Fruit fly (Drosophila melanogaster) whole organism, prepupa: Measurements from ENCODE around the gene Uch.

Experiments
- Blimp-1 ChIP-seq: fragments of 200-800 bp; sonication (Bioruptor generic); optimal IDR thresholded peaks from 3 replicates; lab custom pipeline; 2017; ENCODE audit warnings: missing biosample characterization, missing genetic modification characterization, mild to moderate bottlenecking, moderate library complexity, missing genetic modification reagents
- CG10631 ChIP-seq: fragments of 200-800 bp; sonication (Bioruptor generic); optimal IDR thresholded peaks from 2 replicates; lab custom pipeline; 2016; ENCODE audit warnings: missing biosample characterization, missing genetic modification characterization
- CG10669 ChIP-seq: fragments of 200-800 bp; sonication (Bioruptor generic); optimal IDR thresholded peaks from 3 replicates; lab custom pipeline; 2018; ENCODE audit warnings: missing biosample characterization, mild to moderate bottlenecking, missing genetic modification characterization, moderate library complexity
- CG11762 ChIP-seq: fragments of 200-800 bp; sonication (Bioruptor generic); optimal IDR thresholded peaks from 3 replicates; lab custom pipeline; 2016; ENCODE audit warnings: missing biosample characterization, missing genetic modification characterization; ENCODE audit not compliant: insufficient read depth
- CG11902 ChIP-seq: fragments of 200-800 bp; sonication (Bioruptor generic); optimal IDR thresholded peaks from 3 replicates; lab custom pipeline; 2016; ENCODE audit warnings: missing biosample characterization, missing genetic modification characterization
- CG15336 ChIP-seq: fragments of 200-800 bp; sonication (Bioruptor generic); IDR thresholded peaks from 2 replicates; pipeline ENCODE4 v1.3.6; 2022; ENCODE audit warnings: missing biosample characterization, missing genetic modification characterization
- CG1621 ChIP-seq: fragments of 200-800 bp; sonication (Bioruptor generic); optimal IDR thresholded peaks from 3 replicates; lab custom pipeline; 2018; ENCODE audit warnings: missing biosample characterization, mild to moderate bottlenecking, missing genetic modification characterization
- CG16779 ChIP-seq: fragments of 200-800 bp; sonication (Bioruptor generic); optimal IDR thresholded peaks from 3 replicates; lab custom pipeline; 2017; ENCODE audit warnings: missing biosample characterization, mild to moderate bottlenecking, missing genetic modification characterization
- CG3032 ChIP-seq: fragments of 200-800 bp; optimal IDR thresholded peaks from 2 replicates; lab custom pipeline; 2019; ENCODE audit warnings: missing biosample characterization, mild to moderate bottlenecking, missing genetic modification characterization, moderate library complexity
- CG32006 ChIP-seq: fragments of 200-800 bp; sonication (Bioruptor generic); optimal IDR thresholded peaks from 3 replicates; lab custom pipeline; 2017; ENCODE audit warnings: missing biosample characterization, mild to moderate bottlenecking, missing genetic modification characterization
- CG4318 ChIP-seq: fragments of 200-800 bp; sonication (Bioruptor generic); optimal IDR thresholded peaks from 3 replicates; lab custom pipeline; 2017; ENCODE audit warnings: missing biosample characterization, mild to moderate bottlenecking, missing genetic modification characterization
- CG6276 ChIP-seq: fragments of 200-800 bp; sonication (Bioruptor generic); optimal IDR thresholded peaks from 2 replicates; lab custom pipeline; 2017; ENCODE audit warnings: missing biosample characterization, mild to moderate bottlenecking, missing genetic modification characterization
- CG6808 ChIP-seq: fragments of 200-800 bp; sonication (Bioruptor generic); optimal IDR thresholded peaks from 3 replicates; lab custom pipeline; 2017; ENCODE audit warnings: missing biosample characterization, missing genetic modification characterization, mild to moderate bottlenecking, moderate library complexity, missing genetic modification reagents
- CG6854 ChIP-seq: fragments of 200-800 bp; sonication (Bioruptor generic); optimal IDR thresholded peaks from 2 replicates; lab custom pipeline; 2017; ENCODE audit warnings: missing biosample characterization, mild to moderate bottlenecking, missing genetic modification characterization
- CG7368 ChIP-seq: fragments of 200-800 bp; sonication (Bioruptor generic); optimal IDR thresholded peaks from 3 replicates; lab custom pipeline; 2016; ENCODE audit warnings: missing biosample characterization, missing genetic modification characterization
- CG8319 ChIP-seq: fragments of 200-800 bp; sonication (Bioruptor generic); optimal IDR thresholded peaks from 3 replicates; lab custom pipeline; 2016; ENCODE audit warnings: missing biosample characterization, missing genetic modification characterization
- CG8632 ChIP-seq: fragments of 200-800 bp; sonication (Bioruptor generic); optimal IDR thresholded peaks from 3 replicates; lab custom pipeline; 2016; ENCODE audit warnings: missing biosample characterization, missing genetic modification characterization
- CG9139 ChIP-seq: fragments of 200-800 bp; sonication (Bioruptor generic); optimal IDR thresholded peaks from 3 replicates; lab custom pipeline; 2017; ENCODE audit warnings: missing biosample characterization, mild to moderate bottlenecking, missing genetic modification characterization
- Eip75B ChIP-seq: fragments of 200-800 bp; sonication (Bioruptor generic); optimal IDR thresholded peaks from 3 replicates; lab custom pipeline; 2016; ENCODE audit warnings: missing biosample characterization, missing genetic modification characterization
- Eip93F ChIP-seq: fragments of 200-800 bp; sonication (Bioruptor generic); optimal IDR thresholded peaks from 2 replicates; lab custom pipeline; 2016; ENCODE audit warnings: missing biosample characterization, mild to moderate bottlenecking, missing genetic modification characterization
- Gug ChIP-seq: fragments of 200-800 bp; sonication (Bioruptor generic); IDR thresholded peaks from 2 replicates; pipeline ENCODE4 v1.3.6; 2022; ENCODE audit warnings: missing biosample characterization, missing genetic modification characterization
- Lpt ChIP-seq: fragments of 200-800 bp; sonication (Bioruptor generic); optimal IDR thresholded peaks from 3 replicates; lab custom pipeline; 2016; ENCODE audit warnings: missing biosample characterization, missing genetic modification characterization
- Met ChIP-seq: fragments of 200-800 bp; sonication (Bioruptor generic); optimal IDR thresholded peaks from 3 replicates; lab custom pipeline; 2016; ENCODE audit warnings: missing biosample characterization, missing genetic modification characterization
- OdsH ChIP-seq: fragments of 200-800 bp; sonication (Bioruptor generic); optimal IDR thresholded peaks from 3 replicates; lab custom pipeline; 2016; ENCODE audit warnings: missing biosample characterization, missing genetic modification characterization
- Sox102F ChIP-seq: fragments of 200-800 bp; sonication (Bioruptor generic); optimal IDR thresholded peaks from 2 replicates; lab custom pipeline; 2016; ENCODE audit warnings: missing biosample characterization, mild to moderate bottlenecking, missing genetic modification characterization
- Sox14 ChIP-seq: fragments of 200-800 bp; sonication (Bioruptor generic); optimal IDR thresholded peaks from 3 replicates; lab custom pipeline; 2016; ENCODE audit warnings: missing biosample characterization, missing genetic modification characterization
- achi ChIP-seq: fragments of 200-800 bp; sonication (Bioruptor generic); optimal IDR thresholded peaks from 3 replicates; lab custom pipeline; 2016; ENCODE audit warnings: missing biosample characterization, missing genetic modification characterization
- acj6 ChIP-seq: fragments of 200-800 bp; sonication (Bioruptor generic); optimal IDR thresholded peaks from 3 replicates; lab custom pipeline; 2016; ENCODE audit warnings: missing biosample characterization, missing genetic modification characterization
- cyc ChIP-seq: fragments of 200-800 bp; sonication (Bioruptor generic); optimal IDR thresholded peaks from 3 replicates; lab custom pipeline; 2016; ENCODE audit warnings: missing biosample characterization, missing genetic modification characterization
- esn ChIP-seq: fragments of 200-800 bp; sonication (Bioruptor generic); optimal IDR thresholded peaks from 2 replicates; lab custom pipeline; 2016; ENCODE audit warnings: missing biosample characterization, mild to moderate bottlenecking, missing genetic modification characterization, moderate library complexity
- fd59A ChIP-seq: fragments of 200-800 bp; sonication (Bioruptor generic); optimal IDR thresholded peaks from 2 replicates; lab custom pipeline; 2017; ENCODE audit warnings: missing biosample characterization, mild to moderate bottlenecking, missing genetic modification characterization, missing genetic modification reagents
- fd85E ChIP-seq: fragments of 200-800 bp; sonication (Bioruptor generic); optimal IDR thresholded peaks from 3 replicates; lab custom pipeline; 2016; ENCODE audit warnings: missing biosample characterization, missing genetic modification characterization
- fkh ChIP-seq: fragments of 200-800 bp; sonication (Bioruptor generic); optimal IDR thresholded peaks from 3 replicates; lab custom pipeline; 2017; ENCODE audit warnings: missing biosample characterization, mild to moderate bottlenecking, missing genetic modification characterization, moderate library complexity
- salr ChIP-seq, 2 experiments: fragments of 200-800 bp; sonication (Bioruptor generic); optimal IDR thresholded peaks; 3 replicates each; lab custom pipeline; 2016 to 2018; ENCODE audit warnings: missing biosample characterization in 2 of 2, missing genetic modification characterization in 2 of 2, mild to moderate bottlenecking in 1 of 2
- svp ChIP-seq: fragments of 200-800 bp; sonication (Bioruptor generic); peaks from one replicate; lab custom pipeline; 2016; ENCODE audit warnings: missing biosample characterization, missing genetic modification characterization
- topi ChIP-seq: fragments of 200-800 bp; sonication (Bioruptor generic); optimal IDR thresholded peaks from 3 replicates; lab custom pipeline; 2016; ENCODE audit warnings: missing biosample characterization, missing genetic modification characterization
- vri ChIP-seq: fragments of 200-800 bp; sonication (Bioruptor generic); optimal IDR thresholded peaks from 3 replicates; lab custom pipeline; 2016; ENCODE audit warnings: missing biosample characterization, mild to moderate bottlenecking, missing genetic modification characterization

Uch gene

DNA sequence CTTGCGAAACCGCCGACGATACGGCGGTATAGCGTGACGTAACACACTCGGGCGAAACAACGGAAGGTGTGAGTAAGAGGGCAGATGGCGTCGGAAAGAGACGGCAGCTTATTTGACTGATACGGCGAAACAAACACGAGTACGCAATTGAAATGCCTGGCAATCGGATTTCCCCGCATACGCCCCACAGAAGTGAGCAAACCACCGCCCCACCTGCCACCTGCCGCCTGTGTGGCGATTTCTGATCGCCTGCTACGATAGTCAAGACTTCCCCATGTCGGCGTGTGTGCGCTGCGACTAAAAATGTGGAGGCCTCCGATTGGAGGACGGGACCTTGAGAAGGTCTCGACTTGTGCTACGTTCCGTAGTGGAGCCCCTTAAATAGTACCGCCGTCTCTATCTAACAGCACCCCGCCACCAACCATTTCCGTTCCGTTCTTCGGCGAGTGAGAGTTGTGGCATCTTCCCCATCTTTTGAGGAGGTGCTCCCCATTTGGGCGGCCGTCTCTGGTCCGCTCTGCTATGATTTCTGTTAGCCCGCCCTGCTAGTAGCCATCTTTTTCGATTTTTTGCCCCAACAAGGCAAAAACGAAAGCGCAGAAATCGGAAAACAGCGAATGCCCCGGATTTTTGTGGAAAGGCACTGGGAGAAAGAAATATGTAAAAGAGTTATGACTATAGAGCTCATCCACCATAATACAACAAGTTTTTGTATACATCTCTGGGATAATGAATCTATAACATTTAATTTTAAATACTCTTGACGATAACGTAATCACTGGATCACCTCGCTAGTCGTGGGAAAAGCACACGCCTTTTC lies 15.2 kb downstream of the Uch start (continued):
- TF ChIP-seq CG6276 (GFP tag; lab: Kevin White, UChicago) = peak; percentile 96
- TF ChIP-seq CG4318 = peak; percentile 95
- peak; percentile 94 for TF ChIP-seq CG6808 (GFP tag; lab: Kevin White, UChicago)
- no peak for TF ChIP-seq Eip93F
- peak; percentile 99 for TF ChIP-seq Sox14 (GFP tag; lab: Kevin White, UChicago)
- peak; percentile 94 for TF ChIP-seq CG7368
- TF ChIP-seq vri (GFP tag; lab: Kevin White, UChicago) = peak; percentile 100
- TF ChIP-seq CG9139 = peak; percentile 90
- peak; percentile 98 for TF ChIP-seq CG11762 (GFP tag; lab: Kevin White, UChicago)
- TF ChIP-seq CG3032 (tag; lab: Kevin White, UChicago) = peak; percentile 97
- TF ChIP-seq CG32006 (GFP tag; lab: Kevin White, UChicago) = peak; percentile 98
- TF ChIP-seq acj6 = peak; percentile 99
- TF ChIP-seq CG15336 (GFP tag; lab: Robert Waterston, UW) = no peak
- TF ChIP-seq CG6854 (GFP tag; lab: Kevin White, UChicago) = peak; percentile 95
- TF ChIP-seq topi = peak; percentile 99
- peak; percentile 99 for TF ChIP-seq CG10631 (GFP tag; lab: Kevin White, UChicago)
- TF ChIP-seq Blimp-1 (GFP tag; lab: Kevin White, UChicago) = peak; percentile 90
- TF ChIP-seq svp (GFP tag; lab: Kevin White, UChicago) = peak; percentile 99
- TF ChIP-seq Gug (GFP tag; lab: Robert Waterston, UW) = no peak
- peak; percentile 94 for TF ChIP-seq CG10669 (GFP tag; lab: Kevin White, UChicago)
- TF ChIP-seq Sox102F (GFP tag; lab: Kevin White, UChicago) = peak; percentile 99
- TF ChIP-seq OdsH (GFP tag; lab: Kevin White, UChicago) = peak; percentile 98
- TF ChIP-seq fd59A = peak; percentile 95
- TF ChIP-seq cyc (GFP tag; lab: Kevin White, UChicago) = peak; percentile 99
- TF ChIP-seq fkh = peak; percentile 79
- peak; percentile 92 for TF ChIP-seq fd85E (GFP tag; lab: Kevin White, UChicago)
- peak; percentile 94 for TF ChIP-seq CG1621 (tag; lab: Kevin White, UChicago)
- TF ChIP-seq Met = peak; percentile 99
- peak; percentile 99 for TF ChIP-seq Eip75B (GFP tag; lab: Kevin White, UChicago)
- peak; percentile 98 for TF ChIP-seq CG11902 (GFP tag; lab: Kevin White, UChicago)
- peak; percentile 97 for TF ChIP-seq Lpt (GFP tag; lab: Kevin White, UChicago)

dm6 chr2L:2198119-2198494 lies 15.9 kb downstream of the Uch start:
- no peak for TF ChIP-seq Sox102F (GFP tag; lab: Kevin White, UChicago)
- no peak for TF ChIP-seq OdsH (GFP tag; lab: Kevin White, UChicago)
- TF ChIP-seq esn = peak; percentile 3
- no peak for TF ChIP-seq CG16779 (tag; lab: Kevin White, UChicago)

DNA sequence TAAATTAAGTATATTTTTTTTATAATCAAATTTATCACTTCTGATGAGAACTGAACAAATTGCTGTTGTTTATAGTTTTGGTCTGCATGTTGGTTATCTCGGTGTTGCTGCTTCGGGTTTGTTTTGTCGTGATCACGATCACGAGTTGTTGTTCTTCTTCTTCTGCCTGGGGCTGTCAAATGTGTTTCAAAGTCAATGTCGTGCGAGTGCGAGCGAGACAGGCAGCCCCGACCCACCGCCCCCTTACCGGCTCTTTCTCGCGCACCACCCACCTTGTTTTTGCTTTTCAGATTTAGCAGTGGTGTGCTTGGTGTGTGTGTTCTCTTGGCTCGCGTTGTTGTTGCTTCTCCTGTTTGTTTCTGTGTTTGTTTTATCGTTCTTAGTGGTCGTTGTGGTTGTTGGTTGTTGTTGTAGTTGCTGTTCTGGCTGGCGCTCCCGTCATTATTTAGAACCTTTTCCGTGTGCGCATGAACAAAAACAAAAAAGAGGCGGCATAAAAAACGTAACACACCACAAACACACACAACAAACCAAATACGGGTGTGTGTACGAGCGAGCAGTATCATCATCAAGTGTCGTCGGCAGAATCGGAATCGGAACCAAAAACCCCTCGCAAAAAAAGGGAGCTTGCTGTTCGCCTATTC lies 16.4 kb downstream of the Uch start, which contains the start of gene COX7AL2:
TSS of gene COX7AL2 (minus strand) at position 438 of the 644 bp plus-strand sequence.
- TF ChIP-seq CG8632 (peak; percentile 33), fkh (peak; percentile 61), salr (GFP tag; optimal IDR thresholded peaks at IDR 0.05; lab: Kevin White, UChicago) (peak in 1 of 2 experiments; percentile 36), CG10631 (GFP tag; lab: Kevin White, UChicago) (peak; percentile 26), fd59A (peak; percentile 10), acj6 (no peak), achi (peak; percentile 22), Eip93F (no peak), CG6276 (GFP tag; lab: Kevin White, UChicago) (peak; percentile 48), CG32006 (GFP tag; lab: Kevin White, UChicago) (peak; percentile 3), CG8319 (GFP tag; lab: Kevin White, UChicago) (no peak)
